Worm (Caenorhabditis elegans): Measurements from ENCODE around the gene srh-129.

ce11 chrV:5097035-5097434 lies 46.6 kb downstream of the srh-129 start, which contains the start of gene C04F5.2:
- TF ChIP-seq F13C5.2 (tag; optimal IDR thresholded peaks at IDR 0.05) (no peak), ets-7 (tag; optimal IDR thresholded peaks at IDR 0.05) (no peak), ama-1 (optimal IDR thresholded peaks at IDR 0.05) (no peak), flt-1 (GFP tag; IDR thresholded peaks at IDR 0.05) (no peak), sea-1 (GFP tag; conservative IDR thresholded peaks at IDR 0.05) (no peak), pes-1 (GFP tag; IDR thresholded peaks at IDR 0.05) (no peak)

Measured in whole organism, early embryonic.